Worm (Caenorhabditis elegans) whole organism, late embryonic: ENCODE results near the gene Y59C2A.1.
A peak's percentile ranks its signal among the peaks of the same experiment; 100 is the strongest.
"Not testable (repeated sequence)": the region's sequence is repeated elsewhere in the genome, so short reads cannot be mapped to it uniquely, and the experiment has no call there.

Experiments
- C08G9.2 ChIP-seq: sonication (generic microtip); optimal IDR thresholded peaks from 2 replicates; lab custom pipeline; 2016; ENCODE audit warnings: mild to moderate bottlenecking, missing genetic modification characterization, moderate library complexity, missing compliant biosample characterization
- F13H6.1 ChIP-seq: sonication (generic microtip); optimal IDR thresholded peaks from 2 replicates; lab custom pipeline; 2016; ENCODE audit warnings: missing genetic modification characterization, missing compliant biosample characterization
- K02D7.2 ChIP-seq: sonication (generic microtip); optimal IDR thresholded peaks from 2 replicates; lab custom pipeline; 2017; ENCODE audit warnings: mild to moderate bottlenecking, missing genetic modification characterization, missing compliant biosample characterization
- T23F11.4 ChIP-seq: fragments of 200-800 bp; sonication (Bioruptor generic); optimal IDR thresholded peaks from 2 replicates; lab custom pipeline; 2018; ENCODE audit warnings: mild to moderate bottlenecking, missing genetic modification characterization, missing compliant biosample characterization
- Y22D7AL.16 ChIP-seq: sonication (generic microtip); optimal IDR thresholded peaks from 2 replicates; lab custom pipeline; 2016; ENCODE audit warnings: missing genetic modification characterization, missing compliant biosample characterization
- ama-1 ChIP-seq: fragments of 150-350 bp; optimal IDR thresholded peaks from 2 replicates; lab custom pipeline; 2014
- ceh-18 ChIP-seq: sonication (generic microtip); optimal IDR thresholded peaks from 2 replicates; lab custom pipeline; 2016; ENCODE audit warnings: missing genetic modification characterization, missing compliant biosample characterization
- ceh-2 ChIP-seq: sonication (generic microtip); optimal IDR thresholded peaks from 2 replicates; lab custom pipeline; 2016; ENCODE audit warnings: missing genotype, missing genetic modification characterization, missing compliant biosample characterization
- ceh-22 ChIP-seq: sonication (generic microtip); optimal IDR thresholded peaks from 2 replicates; lab custom pipeline; 2017; ENCODE audit warnings: missing biosample characterization, missing genetic modification characterization
- ceh-24 ChIP-seq: sonication (generic microtip); optimal IDR thresholded peaks from 2 replicates; lab custom pipeline; 2016; ENCODE audit warnings: mild to moderate bottlenecking, missing genetic modification characterization, missing compliant biosample characterization
- ceh-30 ChIP-seq: fragments of 150-350 bp; optimal IDR thresholded peaks from 2 replicates; lab custom pipeline; 2014; ENCODE audit warnings: missing biosample characterization, missing genetic modification characterization
- ceh-48 ChIP-seq: sonication (generic microtip); optimal IDR thresholded peaks from 2 replicates; lab custom pipeline; 2016; ENCODE audit warnings: missing genetic modification characterization, inconsistent platforms, missing compliant biosample characterization
- ceh-9 ChIP-seq: sonication (generic microtip); optimal IDR thresholded peaks from 2 replicates; lab custom pipeline; 2016; ENCODE audit warnings: mild to moderate bottlenecking, missing genetic modification characterization, inconsistent platforms, missing compliant biosample characterization
- dmd-4 ChIP-seq: sonication (generic microtip); optimal IDR thresholded peaks from 2 replicates; lab custom pipeline; 2016; ENCODE audit warnings: borderline replicate concordance, missing genetic modification characterization, missing compliant biosample characterization
- elt-4 ChIP-seq: sonication (generic microtip); optimal IDR thresholded peaks from 2 replicates; lab custom pipeline; 2016; ENCODE audit warnings: missing genetic modification characterization, missing compliant biosample characterization
- gmeb-2 ChIP-seq: sonication (generic microtip); optimal IDR thresholded peaks from 2 replicates; lab custom pipeline; 2016; ENCODE audit warnings: missing genetic modification characterization, inconsistent platforms, missing compliant biosample characterization
- hlh-13 ChIP-seq: fragments of 200-800 bp; sonication (Bioruptor generic); optimal IDR thresholded peaks from 2 replicates; lab custom pipeline; 2018; ENCODE audit warnings: mild to moderate bottlenecking, missing genetic modification characterization, missing compliant biosample characterization
- hlh-30 ChIP-seq: sonication (generic microtip); optimal IDR thresholded peaks from 2 replicates; lab custom pipeline; 2017; ENCODE audit warnings: antibody characterized with exemption, missing genetic modification characterization, missing compliant biosample characterization; ENCODE audit not compliant: insufficient read depth
- hlh-6 ChIP-seq: sonication (generic microtip); optimal IDR thresholded peaks from 2 replicates; lab custom pipeline; 2016; ENCODE audit warnings: missing genotype, missing genetic modification characterization, missing compliant biosample characterization
- hlh-8 ChIP-seq: sonication (generic microtip); optimal IDR thresholded peaks from 2 replicates; lab custom pipeline; 2016; ENCODE audit warnings: missing genotype, missing genetic modification characterization, missing compliant biosample characterization
- madf-2 ChIP-seq: sonication (generic microtip); optimal IDR thresholded peaks from 2 replicates; lab custom pipeline; 2017; ENCODE audit warnings: missing genetic modification characterization, missing compliant biosample characterization
- mec-3 ChIP-seq: sonication (generic microtip); optimal IDR thresholded peaks from 2 replicates; lab custom pipeline; 2016; ENCODE audit warnings: borderline replicate concordance, missing genetic modification characterization, missing compliant biosample characterization
- pag-3 ChIP-seq: sonication (generic microtip); optimal IDR thresholded peaks from 2 replicates; lab custom pipeline; 2016; ENCODE audit warnings: missing compliant biosample characterization, missing genetic modification characterization, borderline replicate concordance
- pat-9 ChIP-seq: fragments of 200-800 bp; sonication (Bioruptor generic); optimal IDR thresholded peaks from 2 replicates; lab custom pipeline; 2018; ENCODE audit warnings: mild to moderate bottlenecking, missing genetic modification characterization, moderate library complexity, missing compliant biosample characterization
- pha-4 ChIP-seq: fragments of 150-350 bp; optimal IDR thresholded peaks from 2 replicates; lab custom pipeline; 2018; ENCODE audit warnings: missing biosample characterization, missing genetic modification reagents, missing genetic modification characterization
- ref-2 ChIP-seq: sonication (generic microtip); optimal IDR thresholded peaks from 2 replicates; lab custom pipeline; 2016; ENCODE audit warnings: missing genetic modification characterization, missing compliant biosample characterization
- rnt-1 ChIP-seq: sonication (generic microtip); optimal IDR thresholded peaks from 2 replicates; lab custom pipeline; 2016; ENCODE audit warnings: missing genetic modification characterization, missing compliant biosample characterization
- sdc-2 ChIP-seq: sonication (generic microtip); optimal IDR thresholded peaks from 2 replicates; lab custom pipeline; 2016; ENCODE audit warnings: missing genotype, missing genetic modification characterization, missing compliant biosample characterization
- sox-4 ChIP-seq: sonication (generic microtip); optimal IDR thresholded peaks from 2 replicates; lab custom pipeline; 2017; ENCODE audit warnings: mild to moderate bottlenecking, missing genetic modification characterization, inconsistent platforms, missing compliant biosample characterization
- syd-9 ChIP-seq: sonication (generic microtip); optimal IDR thresholded peaks from 2 replicates; lab custom pipeline; 2016; ENCODE audit warnings: mild to moderate bottlenecking, missing genetic modification characterization, moderate library complexity, missing compliant biosample characterization
- tbx-2 ChIP-seq: sonication (generic microtip); optimal IDR thresholded peaks from 2 replicates; lab custom pipeline; 2016; ENCODE audit warnings: missing genetic modification characterization, missing compliant biosample characterization
- tbx-7 ChIP-seq: sonication (generic microtip); optimal IDR thresholded peaks from 2 replicates; lab custom pipeline; 2016; ENCODE audit warnings: missing genotype, missing genetic modification characterization, missing compliant biosample characterization
- unc-42 ChIP-seq: sonication (generic microtip); optimal IDR thresholded peaks from 2 replicates; lab custom pipeline; 2016; ENCODE audit warnings: missing genotype, missing genetic modification characterization, missing compliant biosample characterization
- zip-5 ChIP-seq: sonication (generic microtip); optimal IDR thresholded peaks from 2 replicates; lab custom pipeline; 2016; ENCODE audit warnings: missing genetic modification characterization, missing compliant biosample characterization

The Y59C2A.1 gene

ce11 chrII:2232429-2232828, 24.5 kb downstream of the Y59C2A.1 start, which contains the start of gene F54A3.6:
Gene F54A3.6, minus strand, starts transcription at chrII:2232470.
- TF ChIP-seq hlh-8 (tag; lab: Kevin White, UChicago); ref-2 (tag; lab: Kevin White, UChicago); unc-42: not testable (repeated sequence)

ce11 chrII:2233240-2233639, 25.3 kb downstream of the Y59C2A.1 start, which contains the start of gene cct-3:
Gene cct-3, plus strand, starts transcription at chrII:2233540.
- TF ChIP-seq hlh-13 (GFP tag; lab: Kevin White, UChicago) (no peak), C08G9.2 (tag; lab: Kevin White, UChicago) (no peak), ceh-2 (no peak), hlh-6 (tag; lab: Kevin White, UChicago) (no peak), rnt-1 (tag; lab: Kevin White, UChicago) (no peak), elt-4 (tag; lab: Kevin White, UChicago) (no peak), mec-3 (tag; lab: Kevin White, UChicago) (no peak), tbx-2 (no peak)

ce11 chrII:2236352-2236751, 28.4 kb downstream of the Y59C2A.1 start:
- TF ChIP-seq sox-4 (tag; lab: Kevin White, UChicago), result no peak
- no peak for TF ChIP-seq Y22D7AL.16
- TF ChIP-seq gmeb-2 (tag; lab: Kevin White, UChicago), result no peak
- TF ChIP-seq ceh-48 (tag; lab: Kevin White, UChicago), result peak; percentile 1
- no peak for TF ChIP-seq madf-2
- TF ChIP-seq, all 69 proteins: peak for 1

ce11 chrII:2243342-2243741, 35.4 kb downstream of the Y59C2A.1 start, which contains the start of gene F54A3.2:
Gene F54A3.2, plus strand, starts transcription at chrII:2243642.
- TF ChIP-seq pat-9 (tag; lab: Kevin White, UChicago), result no peak
- TF ChIP-seq F13H6.1 (tag; lab: Kevin White, UChicago), result no peak
- no peak for TF ChIP-seq hlh-30 (tag; lab: Kevin White, UChicago)
- TF ChIP-seq ceh-24 (tag; lab: Kevin White, UChicago), result no peak
- no peak for TF ChIP-seq tbx-2
- no peak for TF ChIP-seq dmd-4
- TF ChIP-seq ceh-18 (tag; lab: Kevin White, UChicago), result no peak
- no peak for TF ChIP-seq hlh-6 (tag; lab: Kevin White, UChicago)
- TF ChIP-seq ceh-22 (tag; lab: Kevin White, UChicago), result no peak
- no peak for TF ChIP-seq tbx-7 (tag; lab: Kevin White, UChicago)
- TF ChIP-seq ref-2 (tag; lab: Kevin White, UChicago), result no peak
- no peak for TF ChIP-seq sdc-2 (tag; lab: Kevin White, UChicago)
- TF ChIP-seq K02D7.2 (tag; lab: Kevin White, UChicago), result no peak
- no peak for TF ChIP-seq ceh-9 (tag; lab: Kevin White, UChicago)
- TF ChIP-seq ceh-2, result no peak
- no peak for TF ChIP-seq ceh-30 (tag; lab: Kevin White, UChicago)
- TF ChIP-seq, all 69 proteins: peak for 0

- TF ChIP-seq pag-3 (tag; lab: Kevin White, UChicago) (no peak), syd-9 (no peak), ama-1 (lab: Kevin White, UChicago) (no peak), pha-4 (no peak), hlh-13 (GFP tag; lab: Kevin White, UChicago) (no peak), T23F11.4 (GFP tag; lab: Kevin White, UChicago) (no peak), zip-5 (tag; lab: Kevin White, UChicago) (no peak)
Measured at ce11 chrII:2251617-2252016, 43.7 kb downstream of the Y59C2A.1 start.
